Worm (Caenorhabditis elegans) whole organism, L1 larva: Measurements from ENCODE around the gene rhr-1.

ENCODE experiments used
- C04F5.9 ChIP-seq: sonication (generic microtip); optimal IDR thresholded peaks from 2 replicates; lab custom pipeline; 2016; ENCODE audit warnings: missing genetic modification characterization, missing compliant biosample characterization
- aha-1 ChIP-seq: fragments of 150-350 bp; optimal IDR thresholded peaks from 2 replicates; lab custom pipeline; 2014; ENCODE audit warnings: missing biosample characterization, missing genetic modification characterization
- blmp-1 ChIP-seq: fragments of 150-350 bp; optimal IDR thresholded peaks from 2 replicates; lab custom pipeline; 2014; ENCODE audit warnings: missing biosample characterization, missing genetic modification characterization
- ces-1 ChIP-seq: fragments of 150-350 bp; optimal IDR thresholded peaks from 2 replicates; lab custom pipeline; 2014; ENCODE audit warnings: missing biosample characterization, missing genetic modification reagents, missing genetic modification characterization
- dsc-1 ChIP-seq: sonication (generic microtip); optimal IDR thresholded peaks from 2 replicates; lab custom pipeline; 2016; ENCODE audit warnings: mild to moderate bottlenecking, missing genetic modification characterization, missing compliant biosample characterization
- efl-1 ChIP-seq, 4 experiments: fragments of 150-350 bp; optimal IDR thresholded peaks in 3 of 4; peaks in 1 of 4; 1 replicate in 1 of 4; 2 replicates in 3 of 4; lab custom pipeline; 2014; ENCODE audit warnings: missing biosample characterization in 2 of 4, missing genetic modification characterization in 2 of 4, missing genetic modification reagents in 2 of 4
- elt-2 ChIP-seq: sonication (generic microtip); optimal IDR thresholded peaks from 2 replicates; lab custom pipeline; 2016; ENCODE audit warnings: missing genetic modification characterization, mild to moderate bottlenecking, inconsistent platforms, missing compliant biosample characterization, missing genetic modification reagents
- elt-3 ChIP-seq, 6 experiments: fragments of 150-350 bp in 1 of 6; sonication (generic microtip); optimal IDR thresholded peaks; 2 replicates each; lab custom pipeline; 2017 to 2018; ENCODE audit warnings: missing biosample characterization in 6 of 6, missing genetic modification characterization in 6 of 6, inconsistent platforms in 1 of 6
- fkh-4 ChIP-seq: sonication (generic microtip); optimal IDR thresholded peaks from 2 replicates; lab custom pipeline; 2016; ENCODE audit warnings: missing compliant biosample characterization, missing genetic modification characterization, borderline replicate concordance
- fos-1 ChIP-seq: fragments of 150-350 bp; optimal IDR thresholded peaks from 2 replicates; lab custom pipeline; 2014; ENCODE audit warnings: missing biosample characterization, missing genetic modification characterization
- hlh-17 ChIP-seq: fragments of 200-800 bp; sonication (Bioruptor generic); optimal IDR thresholded peaks from 2 replicates; lab custom pipeline; 2018; ENCODE audit warnings: missing genetic modification characterization, mild to moderate bottlenecking, missing compliant biosample characterization, moderate library complexity, borderline replicate concordance
- lin-14 ChIP-seq: fragments of 200-800 bp; sonication (Bioruptor generic); optimal IDR thresholded peaks from 2 replicates; lab custom pipeline; 2018; ENCODE audit warnings: mild to moderate bottlenecking, missing genetic modification characterization, moderate library complexity, missing compliant biosample characterization
- lin-15B ChIP-seq: fragments of 150-350 bp; sonication (generic microtip); optimal IDR thresholded peaks from 3 replicates; lab custom pipeline; 2014; ENCODE audit warnings: missing biosample characterization, missing genetic modification characterization
- lin-35 ChIP-seq, 2 experiments: fragments of 150-350 bp; optimal IDR thresholded peaks; 2 replicates each; lab custom pipeline; 2014; ENCODE audit warnings: missing biosample characterization in 2 of 2, missing genetic modification characterization in 2 of 2, missing genetic modification reagents in 2 of 2
- mdl-1 ChIP-seq, 2 experiments: fragments of 150-350 bp; optimal IDR thresholded peaks; 2 replicates each; lab custom pipeline; 2014 to 2017; ENCODE audit warnings: missing biosample characterization in 2 of 2, missing genetic modification characterization in 2 of 2, inconsistent platforms in 1 of 2
- mef-2 ChIP-seq: fragments of 150-350 bp; optimal IDR thresholded peaks from 2 replicates; lab custom pipeline; 2014; ENCODE audit warnings: missing biosample characterization, missing genetic modification characterization
- mep-1 ChIP-seq: fragments of 150-350 bp; optimal IDR thresholded peaks from 2 replicates; lab custom pipeline; 2014; ENCODE audit warnings: missing biosample characterization, missing genetic modification characterization
- nhr-12 ChIP-seq: sonication (generic microtip); optimal IDR thresholded peaks from 2 replicates; lab custom pipeline; 2017; ENCODE audit warnings: missing biosample characterization, missing genetic modification characterization
- nhr-19 ChIP-seq: fragments of 200-800 bp; sonication (Bioruptor generic); conservative IDR thresholded peaks from 2 replicates; pipeline ENCODE4 v1.3.6; 2022; ENCODE audit warnings: missing genetic modification characterization, missing compliant biosample characterization
- nhr-237 ChIP-seq: fragments of 150-350 bp; optimal IDR thresholded peaks from 2 replicates; lab custom pipeline; 2014; ENCODE audit warnings: missing biosample characterization, missing genetic modification characterization
- nhr-28 ChIP-seq: fragments of 150-350 bp; optimal IDR thresholded peaks from 2 replicates; lab custom pipeline; 2014; ENCODE audit warnings: missing biosample characterization, missing genetic modification characterization
- nhr-47 ChIP-seq: sonication (generic microtip); optimal IDR thresholded peaks from 2 replicates; lab custom pipeline; 2016; ENCODE audit warnings: mild to moderate bottlenecking, missing genetic modification characterization, moderate library complexity, missing compliant biosample characterization
- nhr-71 ChIP-seq: sonication (generic microtip); optimal IDR thresholded peaks from 2 replicates; lab custom pipeline; 2016; ENCODE audit warnings: mild to moderate bottlenecking, missing genetic modification characterization, moderate library complexity, missing compliant biosample characterization
- nhr-77 ChIP-seq: fragments of 150-350 bp; optimal IDR thresholded peaks from 2 replicates; lab custom pipeline; 2014; ENCODE audit warnings: missing biosample characterization, missing genetic modification characterization
- pax-3 ChIP-seq: fragments of 200-800 bp; sonication (Bioruptor generic); optimal IDR thresholded peaks from 2 replicates; lab custom pipeline; 2018; ENCODE audit warnings: mild to moderate bottlenecking, missing genetic modification characterization, moderate library complexity, missing compliant biosample characterization
- pqm-1 ChIP-seq: sonication (generic microtip); optimal IDR thresholded peaks from 3 replicates; lab custom pipeline; 2017; ENCODE audit warnings: missing biosample characterization, missing genetic modification characterization
- snpc-4 ChIP-seq: fragments of 150-350 bp; optimal IDR thresholded peaks from 2 replicates; lab custom pipeline; 2014; ENCODE audit warnings: missing biosample characterization, missing genetic modification characterization
- snu-23 ChIP-seq: sonication (generic microtip); optimal IDR thresholded peaks from 2 replicates; lab custom pipeline; 2016; ENCODE audit warnings: missing genetic modification characterization, missing compliant biosample characterization
- tbx-2 ChIP-seq: sonication (generic microtip); optimal IDR thresholded peaks from 2 replicates; lab custom pipeline; 2016; ENCODE audit warnings: missing genetic modification characterization, missing compliant biosample characterization
- tlp-1 ChIP-seq: fragments of 150-350 bp; optimal IDR thresholded peaks from 2 replicates; lab custom pipeline; 2014; ENCODE audit warnings: missing biosample characterization, missing genetic modification characterization
- unc-30 ChIP-seq: sonication (generic microtip); optimal IDR thresholded peaks from 2 replicates; lab custom pipeline; 2017; ENCODE audit warnings: missing biosample characterization, missing genetic modification characterization
- unc-62 ChIP-seq: fragments of 150-350 bp; optimal IDR thresholded peaks from 2 replicates; lab custom pipeline; 2014; ENCODE audit warnings: missing biosample characterization, missing genetic modification reagents, missing genetic modification characterization
- unc-98 ChIP-seq: fragments of 200-800 bp; sonication (Bioruptor generic); IDR thresholded peaks from 2 replicates; pipeline ENCODE4 v1.3.6; 2022; ENCODE audit warnings: missing genetic modification characterization, missing compliant biosample characterization
- xbp-1 ChIP-seq: sonication (generic microtip); optimal IDR thresholded peaks from 2 replicates; lab custom pipeline; 2016; ENCODE audit warnings: missing genetic modification characterization, missing compliant biosample characterization
- zag-1 ChIP-seq: fragments of 150-350 bp; optimal IDR thresholded peaks from 2 replicates; lab custom pipeline; 2014; ENCODE audit warnings: missing biosample characterization, missing genetic modification characterization
- ztf-11 ChIP-seq, 2 experiments: sonication (generic microtip); optimal IDR thresholded peaks; 2 replicates each; lab custom pipeline; 2016 to 2017; ENCODE audit warnings: missing genetic modification characterization in 2 of 2, missing biosample characterization in 1 of 2, missing compliant biosample characterization in 1 of 2

Gene rhr-1

ce11 chrV:5427860-5428259 lies at the start of gene rhr-1:
Gene rhr-1 (plus strand): TSS chrV:5428160.
- no peak for TF ChIP-seq ces-1
- no peak for TF ChIP-seq snpc-4 (tag; lab: Kevin White, UChicago)
- TF ChIP-seq mef-2 (tag; lab: Kevin White, UChicago): no peak
- TF ChIP-seq nhr-77: no peak

- TF ChIP-seq blmp-1 (peak; percentile 96), unc-30 (tag; lab: Kevin White, UChicago) (no peak), efl-1 (optimal IDR thresholded peaks at IDR 0.05; lab: Kevin White, UChicago) (no peak), efl-1 (GFP tag; optimal IDR thresholded peaks at IDR 0.05 in 1 of 2; lab: Kevin White, UChicago) (no peak)
These were observed 42.0 kb upstream of the rhr-1 start, which contains the start of gene C35A11.2 for ce11 chrV:5385914-5386493. Gene C35A11.2 (plus strand): TSS chrV:5386299.

- TF ChIP-seq nhr-237 (no peak), hlh-17 (GFP tag; lab: Kevin White, UChicago) (no peak), nhr-28 (no peak), ztf-11 (tag; optimal IDR thresholded peaks at IDR 0.05; lab: Kevin White, UChicago) (no peak), dsc-1 (tag; lab: Kevin White, UChicago) (no peak), tlp-1 (tag; lab: Kevin White, UChicago) (peak; percentile 56), nhr-19 (GFP tag; lab: Robert Waterston, UW) (no peak), nhr-77 (no peak), nhr-12 (tag; lab: Kevin White, UChicago) (no peak), xbp-1 (tag; lab: Kevin White, UChicago) (no peak), unc-30 (tag; lab: Kevin White, UChicago) (no peak), efl-1 (optimal IDR thresholded peaks at IDR 0.05; lab: Kevin White, UChicago) (no peak), efl-1 (GFP tag; optimal IDR thresholded peaks at IDR 0.05 in 1 of 2; lab: Kevin White, UChicago) (no peak), elt-3 (tag; optimal IDR thresholded peaks at IDR 0.05; lab: Kevin White, UChicago) (no peak), zag-1 (tag; lab: Kevin White, UChicago) (no peak), fkh-4 (no peak), aha-1 (tag; lab: Kevin White, UChicago) (no peak), elt-2 (peak; percentile 97), lin-15B (tag; lab: Kevin White, UChicago) (no peak), mep-1 (tag; lab: Kevin White, UChicago) (no peak), unc-62 (no peak), C04F5.9 (tag; lab: Kevin White, UChicago) (no peak), lin-35 (GFP tag; optimal IDR thresholded peaks at IDR 0.05; lab: Kevin White, UChicago) (peak in 1 of 2 experiments; percentile 23), pax-3 (tag; lab: Kevin White, UChicago) (no peak), fos-1 (tag; lab: Kevin White, UChicago) (no peak), unc-98 (GFP tag; lab: Robert Waterston, UW) (no peak), snu-23 (GFP tag; lab: Kevin White, UChicago) (no peak), nhr-71 (peak; percentile 9), nhr-47 (tag; lab: Kevin White, UChicago) (no peak), mdl-1 (tag; optimal IDR thresholded peaks at IDR 0.05; lab: Kevin White, UChicago) (no peak), pqm-1 (tag; lab: Kevin White, UChicago) (peak; percentile 27)
These were observed 34.8 kb upstream of the rhr-1 start, which contains the start of gene C35A11.4 for ce11 chrV:5392993-5393628. Gene C35A11.4 (minus strand): TSS chrV:5393148.

ce11 chrV:5403938-5404337 lies 24.0 kb upstream of the rhr-1 start:
- no peak for TF ChIP-seq tbx-2 (tag; lab: Kevin White, UChicago)
- TF ChIP-seq lin-14 (GFP tag; lab: Kevin White, UChicago): peak; percentile 3
